Worm (Caenorhabditis elegans) whole organism, L4 larva: ENCODE measurements around the gene dct-1.

Experiments
- ceh-62 ChIP-seq: sonication (generic microtip); optimal IDR thresholded peaks from 2 replicates; lab custom pipeline; 2017; ENCODE audit warnings: missing biosample characterization, missing genetic modification characterization
- nhr-77 ChIP-seq: fragments of 150-350 bp; optimal IDR thresholded peaks from 2 replicates; lab custom pipeline; 2014; ENCODE audit warnings: missing biosample characterization, missing genetic modification characterization

- TF ChIP-seq ceh-62 (no peak), nhr-77 (tag; lab: Kevin White, UChicago) (no peak)
Measured at ce11 chrX:7958203-7958602, 4.0 kb downstream of the dct-1 start, which contains the start of gene sfxn-2.
